Fruit fly (Drosophila melanogaster) S2 (cell line): ENCODE data around the gene CG10431.

Experiments
- CG8478 ChIP-seq: fragments of >200 bp; optimal IDR thresholded peaks from 2 replicates; lab custom pipeline; 2018
- CTCF ChIP-seq, 2 experiments: fragments of >200 bp; optimal IDR thresholded peaks; 2 replicates each; lab custom pipeline; 2018

DNA sequence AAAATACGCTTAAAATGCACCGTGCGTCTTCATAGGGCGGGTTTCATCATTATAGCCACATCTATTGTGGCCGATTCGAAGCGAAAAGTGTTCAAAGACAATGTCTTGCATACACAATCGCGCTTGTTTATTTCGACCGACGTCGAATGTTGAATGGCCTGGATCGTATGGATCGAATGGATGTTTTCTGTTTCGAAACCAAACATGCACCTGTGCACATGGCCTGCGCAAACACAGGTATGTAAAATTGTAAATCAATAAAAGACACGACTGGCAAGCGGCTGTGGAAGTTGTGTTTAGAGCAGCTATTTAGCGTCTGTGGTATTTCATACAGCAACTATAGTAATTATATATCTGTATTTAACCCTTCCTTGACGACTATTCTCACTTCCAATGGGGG, 7.0 kb downstream of the CG10431 start:
- TF ChIP-seq CTCF (optimal IDR thresholded peaks at IDR 0.05; lab: Kevin White, UChicago) (no peak), CG8478 (lab: Kevin White, UChicago) (no peak)
